Fruit fly (Drosophila melanogaster) whole organism, adult: ENCODE measurements around the gene da.

Experiments used
- CG11617 ChIP-seq: fragments of 200-800 bp; sonication (Bioruptor generic); optimal IDR thresholded peaks from 2 replicates; lab custom pipeline; 2017; ENCODE audit warnings: mild to moderate bottlenecking, missing biosample characterization, missing genetic modification reagents, missing genetic modification characterization
- CG12768 ChIP-seq: fragments of 200-800 bp; sonication (Bioruptor generic); optimal IDR thresholded peaks from 2 replicates; lab custom pipeline; 2017; ENCODE audit warnings: missing biosample characterization, missing genetic modification characterization, mild to moderate bottlenecking, moderate library complexity, missing genetic modification reagents
- CG14711 ChIP-seq: fragments of 200-800 bp; sonication (Bioruptor generic); optimal IDR thresholded peaks from 2 replicates; lab custom pipeline; 2018; ENCODE audit warnings: missing biosample characterization, mild to moderate bottlenecking, missing genetic modification characterization, moderate library complexity
- CG1620 ChIP-seq: fragments of 200-800 bp; sonication (Bioruptor generic); optimal IDR thresholded peaks from 2 replicates; lab custom pipeline; 2016; ENCODE audit warnings: missing biosample characterization, missing genetic modification characterization
- CG33017 ChIP-seq: fragments of 200-800 bp; sonication (Bioruptor generic); optimal IDR thresholded peaks from 2 replicates; lab custom pipeline; 2018; ENCODE audit warnings: missing biosample characterization, mild to moderate bottlenecking, missing genetic modification characterization, moderate library complexity
- CG5204 ChIP-seq: fragments of 200-800 bp; sonication (Bioruptor generic); optimal IDR thresholded peaks from 2 replicates; lab custom pipeline; 2016; ENCODE audit warnings: missing biosample characterization, missing genetic modification characterization
- CG7045 ChIP-seq: fragments of 200-800 bp; sonication (Bioruptor generic); optimal IDR thresholded peaks from 2 replicates; lab custom pipeline; 2017; ENCODE audit warnings: missing biosample characterization, mild to moderate bottlenecking, missing genetic modification characterization
- CG7101 ChIP-seq: fragments of 200-800 bp; sonication (Bioruptor generic); optimal IDR thresholded peaks from 2 replicates; lab custom pipeline; 2018; ENCODE audit warnings: missing biosample characterization, mild to moderate bottlenecking, missing genetic modification characterization, moderate library complexity
- Clk ChIP-seq: fragments of 200-800 bp; sonication (Bioruptor generic); optimal IDR thresholded peaks from 2 replicates; lab custom pipeline; 2017; ENCODE audit warnings: missing biosample characterization, missing genetic modification characterization
- Crg-1 ChIP-seq: fragments of 200-800 bp; sonication (Bioruptor generic); optimal IDR thresholded peaks from 2 replicates; lab custom pipeline; 2016; ENCODE audit warnings: missing biosample characterization, missing genetic modification characterization
- Hr96 ChIP-seq: fragments of 200-800 bp; sonication (Bioruptor generic); optimal IDR thresholded peaks from 2 replicates; lab custom pipeline; 2016; ENCODE audit warnings: missing biosample characterization, missing genetic modification characterization
- Mnt ChIP-seq: fragments of 200-800 bp; sonication (Bioruptor generic); optimal IDR thresholded peaks from 2 replicates; lab custom pipeline; 2016; ENCODE audit warnings: missing biosample characterization, mild to moderate bottlenecking, missing genetic modification characterization
- bab1 ChIP-seq: fragments of 200-800 bp; sonication (Bioruptor generic); optimal IDR thresholded peaks from 3 replicates; lab custom pipeline; 2019; ENCODE audit warnings: missing biosample characterization, mild to moderate bottlenecking, missing genetic modification characterization, moderate library complexity
- cic ChIP-seq: fragments of 200-800 bp; sonication (Bioruptor generic); optimal IDR thresholded peaks from 2 replicates; lab custom pipeline; 2017; ENCODE audit warnings: missing biosample characterization, mild to moderate bottlenecking, missing genetic modification characterization, moderate library complexity
- cnc ChIP-seq, 2 experiments: fragments of >200 bp; optimal IDR thresholded peaks; 2 replicates each; lab custom pipeline; 2017
- kay ChIP-seq: fragments of 200-800 bp; sonication (Bioruptor generic); peaks from one replicate; lab custom pipeline; 2016; ENCODE audit warnings: missing biosample characterization, missing genetic modification characterization, borderline replicate concordance
- ovo ChIP-seq: fragments of 200-800 bp; sonication (Bioruptor generic); optimal IDR thresholded peaks from 2 replicates; lab custom pipeline; 2016; ENCODE audit warnings: missing biosample characterization, missing genetic modification characterization
- pad ChIP-seq: fragments of 200-800 bp; sonication (Bioruptor generic); optimal IDR thresholded peaks from 3 replicates; lab custom pipeline; 2017; ENCODE audit warnings: missing biosample characterization, missing genetic modification characterization, mild to moderate bottlenecking, moderate library complexity, missing genetic modification reagents
- tj ChIP-seq: fragments of 200-800 bp; sonication (Bioruptor generic); optimal IDR thresholded peaks from 3 replicates; lab custom pipeline; 2017; ENCODE audit warnings: missing biosample characterization, mild to moderate bottlenecking, missing genetic modification characterization, moderate library complexity
- toe ChIP-seq: fragments of 200-800 bp; sonication (Bioruptor generic); optimal IDR thresholded peaks from 2 replicates; lab custom pipeline; 2016; ENCODE audit warnings: missing biosample characterization, missing genetic modification characterization

Gene da

DNA sequence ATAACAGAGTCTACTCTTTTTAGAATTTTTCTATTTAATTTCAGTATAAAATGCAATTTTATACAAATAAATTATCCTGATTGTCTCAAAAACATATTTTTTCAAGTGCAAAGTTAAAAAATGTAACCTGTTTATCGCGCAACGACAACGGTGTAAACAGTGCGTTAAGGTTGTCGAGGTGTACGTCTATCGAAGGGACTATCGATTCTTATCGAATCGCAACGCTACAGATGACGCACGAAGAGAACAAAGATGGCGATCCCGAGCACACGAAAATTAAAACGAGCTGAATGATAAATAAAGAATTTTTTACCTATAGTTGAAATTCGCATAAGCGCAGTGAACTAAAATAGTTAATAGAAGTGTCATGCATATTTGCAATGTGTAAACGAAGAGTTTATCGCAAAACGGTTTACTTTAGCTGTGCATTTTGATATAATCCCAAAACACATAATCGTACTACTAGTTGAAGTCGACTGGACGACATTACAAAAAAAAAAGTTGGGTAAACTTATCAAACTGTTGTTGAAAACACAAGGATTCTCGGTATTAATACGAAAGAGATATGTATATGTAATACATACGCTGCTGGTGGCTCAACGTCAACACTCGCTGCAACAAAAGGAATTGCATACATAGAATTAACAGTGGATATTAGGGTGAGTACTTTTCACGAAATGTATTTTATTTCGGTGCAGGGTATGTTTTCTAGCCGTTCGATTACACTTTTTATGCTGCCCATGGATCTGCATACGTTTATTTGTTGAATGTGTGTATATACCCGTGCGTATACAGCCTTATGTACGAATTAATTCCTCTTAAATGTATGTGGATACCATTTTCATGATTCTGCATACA lies at the start of gene da:
da (plus strand) TSS at position 237 of the 858 bp plus-strand sequence.
- TF ChIP-seq CG11617 (GFP tag; lab: Kevin White, UChicago) = peak; percentile 74
- TF ChIP-seq cnc (optimal IDR thresholded peaks at IDR 0.05; lab: Kevin White, UChicago) = no peak
- peak; percentile 21 for TF ChIP-seq bab1 (GFP tag; lab: Kevin White, UChicago)
- TF ChIP-seq CG7101 (tag; lab: Kevin White, UChicago) = peak; percentile 62
- peak; percentile 28 for TF ChIP-seq pad
- peak; percentile 30 for TF ChIP-seq tj (GFP tag; lab: Kevin White, UChicago)
- no peak for TF ChIP-seq ovo
- peak; percentile 53 for TF ChIP-seq CG7045 (GFP tag; lab: Kevin White, UChicago)
- peak; percentile 99 for TF ChIP-seq kay (GFP tag; lab: Kevin White, UChicago)
- no peak for TF ChIP-seq CG5204 (GFP tag; lab: Kevin White, UChicago)
- TF ChIP-seq CG12768 (GFP tag; lab: Kevin White, UChicago) = peak; percentile 52
- peak; percentile 33 for TF ChIP-seq Crg-1 (GFP tag; lab: Kevin White, UChicago)
- peak; percentile 49 for TF ChIP-seq CG33017 (tag; lab: Kevin White, UChicago)
- no peak for TF ChIP-seq Hr96 (GFP tag; lab: Kevin White, UChicago)
- TF ChIP-seq CG14711 (tag; lab: Kevin White, UChicago) = peak; percentile 63
- no peak for TF ChIP-seq Clk (GFP tag; lab: Kevin White, UChicago)
- TF ChIP-seq cic (GFP tag; lab: Kevin White, UChicago) = peak; percentile 45
- TF ChIP-seq Mnt (GFP tag; lab: Kevin White, UChicago) = peak; percentile 69
- peak; percentile 70 for TF ChIP-seq CG1620 (GFP tag; lab: Kevin White, UChicago)
- no peak for TF ChIP-seq toe (GFP tag; lab: Kevin White, UChicago)

dm6 chr2L:10339212-10339721 lies 48.6 kb upstream of the da start, which contains the start of gene SamDC:
TSS of gene SamDC (plus strand) at chr2L:10339457.
- no peak for TF ChIP-seq Clk (GFP tag; lab: Kevin White, UChicago)
- no peak for TF ChIP-seq CG5204 (GFP tag; lab: Kevin White, UChicago)
- TF ChIP-seq Mnt (GFP tag; lab: Kevin White, UChicago) = peak; percentile 44
- no peak for TF ChIP-seq kay (GFP tag; lab: Kevin White, UChicago)
- TF ChIP-seq CG7101 (tag; lab: Kevin White, UChicago) = peak; percentile 35
- TF ChIP-seq pad = peak; percentile 12
- peak; percentile 63 for TF ChIP-seq bab1 (GFP tag; lab: Kevin White, UChicago)
- peak; percentile 18 for TF ChIP-seq CG1620 (GFP tag; lab: Kevin White, UChicago)
- TF ChIP-seq toe (GFP tag; lab: Kevin White, UChicago) = no peak
- peak; percentile 15 for TF ChIP-seq CG11617 (GFP tag; lab: Kevin White, UChicago)
- peak; percentile 31 for TF ChIP-seq cic (GFP tag; lab: Kevin White, UChicago)

dm6 chr2L:10339841-10340240 lies 48.1 kb upstream of the da start:
- TF ChIP-seq CG1620 (GFP tag; lab: Kevin White, UChicago) (no peak), toe (GFP tag; lab: Kevin White, UChicago) (no peak), tj (GFP tag; lab: Kevin White, UChicago) (no peak), CG7045 (GFP tag; lab: Kevin White, UChicago) (no peak), kay (GFP tag; lab: Kevin White, UChicago) (peak; percentile 72)

DNA sequence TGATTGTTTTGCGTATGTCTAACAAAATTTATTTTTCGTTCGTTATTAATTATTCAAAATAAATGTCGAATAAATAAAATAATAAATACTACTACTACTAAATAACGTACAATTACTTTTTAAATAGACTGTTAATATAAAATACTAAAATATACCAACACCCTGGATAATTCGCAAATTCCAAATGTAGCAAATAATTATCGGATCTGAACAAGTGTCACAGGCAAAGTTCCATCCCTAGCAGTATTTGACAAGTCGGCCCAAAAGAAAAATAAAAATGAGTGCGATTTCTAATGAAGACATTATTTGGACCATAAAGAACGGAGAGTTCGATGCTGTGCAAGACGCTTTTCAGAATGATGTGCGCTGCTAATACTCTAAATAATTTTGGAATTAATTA lies 46.5 kb upstream of the da start, which contains the start of gene CG31715:
CG31715 (plus strand) TSS at position 212 of the 400 bp plus-strand sequence.
- peak; percentile 40 for TF ChIP-seq CG7101 (tag; lab: Kevin White, UChicago)
- no peak for TF ChIP-seq CG7045 (GFP tag; lab: Kevin White, UChicago)
- no peak for TF ChIP-seq Crg-1 (GFP tag; lab: Kevin White, UChicago)
- peak; percentile 5 for TF ChIP-seq CG33017 (tag; lab: Kevin White, UChicago)
- peak; percentile 62 for TF ChIP-seq bab1 (GFP tag; lab: Kevin White, UChicago)
- peak; percentile 20 for TF ChIP-seq CG14711 (tag; lab: Kevin White, UChicago)
- no peak for TF ChIP-seq toe (GFP tag; lab: Kevin White, UChicago)
- TF ChIP-seq kay (GFP tag; lab: Kevin White, UChicago) = peak; percentile 66
- TF ChIP-seq cnc (optimal IDR thresholded peaks at IDR 0.05; lab: Kevin White, UChicago) = no peak
- no peak for TF ChIP-seq ovo
- TF ChIP-seq CG1620 (GFP tag; lab: Kevin White, UChicago) = no peak
- peak; percentile 11 for TF ChIP-seq tj (GFP tag; lab: Kevin White, UChicago)
- no peak for TF ChIP-seq Clk (GFP tag; lab: Kevin White, UChicago)
- TF ChIP-seq CG12768 (GFP tag; lab: Kevin White, UChicago) = no peak
- TF ChIP-seq CG5204 (GFP tag; lab: Kevin White, UChicago) = no peak
- no peak for TF ChIP-seq pad
- peak; percentile 5 for TF ChIP-seq Mnt (GFP tag; lab: Kevin White, UChicago)
- TF ChIP-seq CG11617 (GFP tag; lab: Kevin White, UChicago) = peak; percentile 11
- TF ChIP-seq Hr96 (GFP tag; lab: Kevin White, UChicago) = no peak
- no peak for TF ChIP-seq cic (GFP tag; lab: Kevin White, UChicago)

DNA sequence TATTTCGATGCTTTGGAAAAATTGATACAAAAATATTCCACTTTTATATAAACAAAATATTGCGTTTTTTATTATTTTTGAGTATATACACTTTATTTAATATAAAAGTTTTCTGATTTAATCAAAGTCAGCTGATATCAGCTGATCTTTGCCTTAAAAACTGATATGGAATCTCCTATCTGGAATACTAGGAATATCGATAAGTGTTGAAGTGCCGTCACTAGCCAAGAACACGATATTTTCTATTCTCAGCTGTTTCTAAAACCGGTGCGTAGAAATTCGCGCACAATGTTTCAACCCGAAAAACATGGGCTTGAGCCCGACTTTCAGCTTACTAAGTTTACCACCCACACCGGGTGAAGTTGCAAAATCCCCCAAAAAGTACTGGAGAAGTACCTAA lies 45.4 kb upstream of the da start, which contains the start of gene Sps2:
Sps2 (plus strand) TSS at position 124 of the 400 bp plus-strand sequence.
- TF ChIP-seq CG7101 (tag; lab: Kevin White, UChicago) (peak; percentile 15), pad (no peak), cic (GFP tag; lab: Kevin White, UChicago) (peak; percentile 16), Mnt (GFP tag; lab: Kevin White, UChicago) (peak; percentile 22), CG33017 (tag; lab: Kevin White, UChicago) (no peak), Hr96 (GFP tag; lab: Kevin White, UChicago) (no peak), tj (GFP tag; lab: Kevin White, UChicago) (peak; percentile 25), toe (GFP tag; lab: Kevin White, UChicago) (no peak), CG11617 (GFP tag; lab: Kevin White, UChicago) (peak; percentile 19), CG1620 (GFP tag; lab: Kevin White, UChicago) (no peak), CG7045 (GFP tag; lab: Kevin White, UChicago) (no peak), kay (GFP tag; lab: Kevin White, UChicago) (no peak), Crg-1 (GFP tag; lab: Kevin White, UChicago) (no peak), cnc (optimal IDR thresholded peaks at IDR 0.05; lab: Kevin White, UChicago) (no peak), CG5204 (GFP tag; lab: Kevin White, UChicago) (no peak), Clk (GFP tag; lab: Kevin White, UChicago) (no peak), ovo (no peak), CG14711 (tag; lab: Kevin White, UChicago) (peak; percentile 12), CG12768 (GFP tag; lab: Kevin White, UChicago) (no peak), bab1 (GFP tag; lab: Kevin White, UChicago) (peak; percentile 69)
